ENCODE assay signal across 1 fruit fly cellular context in genomic region chr3L:19179138-19179782, dm6.
TF ChIP-seq lines count a peak whose summit lies in the region.

No protein-coding gene starts in this region.

TF ChIP-seq in whole organism, embryonic, 481 proteins besides CTCF, POLR2A, EP300 and RAD21 (continued from another document):
- TF ChIP-seq twi (tag; optimal IDR thresholded peaks at IDR 0.05; lab: Kevin White, UChicago): peak; percentile 92
- TF ChIP-seq Elba2 (GFP tag; optimal IDR thresholded peaks at IDR 0.05; lab: Kevin White, UChicago): peak; percentile 47
- TF ChIP-seq tll (GFP tag; optimal IDR thresholded peaks at IDR 0.05; lab: Kevin White, UChicago): peak in 1 of 2 experiments; percentile 64
- TF ChIP-seq CG2678 (tag; optimal IDR thresholded peaks at IDR 0.05; lab: Kevin White, UChicago): peak; percentile 4
- peak; percentile 89 for TF ChIP-seq crol (GFP tag; IDR thresholded peaks at IDR 0.05; lab: Robert Waterston, UW)
- TF ChIP-seq hkb (optimal IDR thresholded peaks at IDR 0.05; lab: Kevin White, UChicago): no peak
- TF ChIP-seq hkb (GFP tag; IDR thresholded peaks at IDR 0.05; lab: Robert Waterston, UW): 0 out of 2 replicates have a peak, but pooled peaks have one; percentile 24
- TF ChIP-seq CG11504 (tag; optimal IDR thresholded peaks at IDR 0.05; lab: Kevin White, UChicago): peak; percentile 2
- no peak for TF ChIP-seq bigmax (GFP tag; optimal IDR thresholded peaks at IDR 0.05; lab: Kevin White, UChicago)
- peak; percentile 53 for TF ChIP-seq CG10959 (GFP tag; IDR thresholded peaks at IDR 0.05; lab: Robert Waterston, UW)
- TF ChIP-seq onecut (GFP tag; IDR thresholded peaks at IDR 0.05; lab: Robert Waterston, UW): 0 out of 2 replicates have a peak, but pooled peaks have one; percentile 6
- TF ChIP-seq CG8388 (GFP tag; optimal IDR thresholded peaks at IDR 0.05; lab: Kevin White, UChicago): peak; percentile 29
- no peak for TF ChIP-seq nerfin-2 (GFP tag; IDR thresholded peaks at IDR 0.05; lab: Robert Waterston, UW; ENCODE audit: partially characterized antibody)
- TF ChIP-seq Atf-2 (GFP tag; optimal IDR thresholded peaks at IDR 0.05; lab: Kevin White, UChicago): no peak
- no peak for TF ChIP-seq HLHmδ (GFP tag; optimal IDR thresholded peaks at IDR 0.05; lab: Kevin White, UChicago)
- peak; percentile 45 for TF ChIP-seq phol (tag; optimal IDR thresholded peaks at IDR 0.05; lab: Kevin White, UChicago)
- TF ChIP-seq CG17328 (GFP tag; IDR thresholded peaks at IDR 0.05; lab: Robert Waterston, UW): 0 out of 2 replicates have a peak, but pooled peaks have one; percentile 9
- TF ChIP-seq Ssrp (tag; optimal IDR thresholded peaks at IDR 0.05; lab: Kevin White, UChicago): peak; percentile 13
- TF ChIP-seq nmo (GFP tag; optimal IDR thresholded peaks at IDR 0.05; lab: Kevin White, UChicago): peak; percentile 29
- TF ChIP-seq Opbp (GFP tag; IDR thresholded peaks at IDR 0.05; lab: Robert Waterston, UW; ENCODE audit: partially characterized antibody): no peak
- TF ChIP-seq CG10267 (tag; optimal IDR thresholded peaks at IDR 0.05; lab: Kevin White, UChicago): peak; percentile 61
- no peak for TF ChIP-seq prd (optimal IDR thresholded peaks at IDR 0.05; lab: Kevin White, UChicago)
- TF ChIP-seq prd (GFP tag; IDR thresholded peaks at IDR 0.05; lab: Robert Waterston, UW): peak; percentile 80
- peak; percentile 22; the same call in 1 of the 2 replicates for TF ChIP-seq aop (GFP tag; IDR thresholded peaks at IDR 0.05; lab: Robert Waterston, UW)
- TF ChIP-seq CG17829 (tag; optimal IDR thresholded peaks at IDR 0.05; lab: Kevin White, UChicago): peak; percentile 76
- TF ChIP-seq sens (GFP tag; lab: Kevin White, UChicago): peak; percentile 81
- peak; percentile 24 for TF ChIP-seq D19A (tag; optimal IDR thresholded peaks at IDR 0.05; lab: Kevin White, UChicago)
- peak; percentile 43 for TF ChIP-seq CG33557 (GFP tag; optimal IDR thresholded peaks at IDR 0.05; lab: Kevin White, UChicago)
- no peak for TF ChIP-seq seq (GFP tag; IDR thresholded peaks at IDR 0.05; lab: Robert Waterston, UW)
- peak; percentile 55 for TF ChIP-seq gem (tag; optimal IDR thresholded peaks at IDR 0.05; lab: Kevin White, UChicago)
- TF ChIP-seq Sin3A (optimal IDR thresholded peaks at IDR 0.05; lab: Kevin White, UChicago): no peak
- peak; percentile 1 for TF ChIP-seq trh (GFP tag; optimal IDR thresholded peaks at IDR 0.05; lab: Kevin White, UChicago)
- no peak for TF ChIP-seq esg (GFP tag; conservative IDR thresholded peaks at IDR 0.05; lab: Robert Waterston, UW)
- TF ChIP-seq CG15696 (tag; optimal IDR thresholded peaks at IDR 0.05; lab: Kevin White, UChicago): peak; percentile 92
- TF ChIP-seq Dp (GFP tag; optimal IDR thresholded peaks at IDR 0.05; lab: Kevin White, UChicago): no peak
- no peak for TF ChIP-seq Ets65A (GFP tag; lab: Kevin White, UChicago)
- no peak for TF ChIP-seq CG13894 (tag; optimal IDR thresholded peaks at IDR 0.05; lab: Kevin White, UChicago)
- TF ChIP-seq CG9876 (GFP tag; optimal IDR thresholded peaks at IDR 0.05; lab: Kevin White, UChicago): no peak
- peak; percentile 60 for TF ChIP-seq pros (GFP tag; optimal IDR thresholded peaks at IDR 0.05; lab: Kevin White, UChicago)
- no peak for TF ChIP-seq Eip74EF (GFP tag; optimal IDR thresholded peaks at IDR 0.05; lab: Kevin White, UChicago)
- 0 out of 4 replicates have a peak, but pooled peaks have one; percentile 31 for TF ChIP-seq chinmo (GFP tag; IDR thresholded peaks at IDR 0.05; lab: Robert Waterston, UW; ENCODE audit: partially characterized antibody)
- TF ChIP-seq lola (GFP tag; optimal IDR thresholded peaks at IDR 0.05; lab: Kevin White, UChicago): peak in 1 of 3 experiments; percentile 69
- TF ChIP-seq Nf-YB (GFP tag; optimal IDR thresholded peaks at IDR 0.05; lab: Kevin White, UChicago): no peak
- TF ChIP-seq CG15479 (GFP tag; optimal IDR thresholded peaks at IDR 0.05; lab: Kevin White, UChicago): peak; percentile 44
- TF ChIP-seq stwl (tag; optimal IDR thresholded peaks at IDR 0.05; lab: Kevin White, UChicago): peak; percentile 18
- TF ChIP-seq CG17361 (GFP tag; IDR thresholded peaks at IDR 0.05; lab: Robert Waterston, UW): peak; percentile 35; the same call in 1 of the 3 replicates
- no peak for TF ChIP-seq Ets97D (GFP tag; optimal IDR thresholded peaks at IDR 0.05; lab: Kevin White, UChicago)
- TF ChIP-seq C15 (GFP tag; IDR thresholded peaks at IDR 0.05; lab: Robert Waterston, UW): no peak
- TF ChIP-seq CG9609 (GFP tag; optimal IDR thresholded peaks at IDR 0.05; lab: Kevin White, UChicago): no peak
- TF ChIP-seq D (optimal IDR thresholded peaks at IDR 0.05; lab: Kevin White, UChicago): peak; percentile 94
- TF ChIP-seq D (GFP tag; optimal IDR thresholded peaks at IDR 0.05; lab: Kevin White, UChicago): peak; percentile 24
- peak; percentile 68 for TF ChIP-seq fd102C (GFP tag; optimal IDR thresholded peaks at IDR 0.05; lab: Kevin White, UChicago)
- peak; percentile 1 for TF ChIP-seq CG4820 (GFP tag; optimal IDR thresholded peaks at IDR 0.05; lab: Kevin White, UChicago)
- peak; percentile 93 for TF ChIP-seq zen (tag; optimal IDR thresholded peaks at IDR 0.05; lab: Kevin White, UChicago)
- TF ChIP-seq CG18262 (tag; optimal IDR thresholded peaks at IDR 0.05; lab: Kevin White, UChicago): peak; percentile 66
- TF ChIP-seq CG7839 (tag; optimal IDR thresholded peaks at IDR 0.05; lab: Kevin White, UChicago): peak; percentile 20
- TF ChIP-seq MTF-1 (GFP tag; optimal IDR thresholded peaks at IDR 0.05; lab: Kevin White, UChicago; ENCODE audit: borderline replicate concordance): no peak
- TF ChIP-seq CG43689 (GFP tag; IDR thresholded peaks at IDR 0.05; lab: Robert Waterston, UW): no peak
- TF ChIP-seq Med (GFP tag; lab: Kevin White, UChicago): peak; percentile 42
- TF ChIP-seq CG4404 (GFP tag; IDR thresholded peaks at IDR 0.05; lab: Robert Waterston, UW): peak; percentile 86
- TF ChIP-seq sqz (GFP tag; optimal IDR thresholded peaks at IDR 0.05; lab: Kevin White, UChicago): peak; percentile 5
- TF ChIP-seq CG7271 (tag; optimal IDR thresholded peaks at IDR 0.05; lab: Kevin White, UChicago): peak; percentile 56
- peak; percentile 92 for TF ChIP-seq zf30C (GFP tag; optimal IDR thresholded peaks at IDR 0.05; lab: Kevin White, UChicago)
- TF ChIP-seq ac (GFP tag; optimal IDR thresholded peaks at IDR 0.05; lab: Kevin White, UChicago): peak; percentile 56
- 0 out of 3 replicates have a peak, but pooled peaks have one; percentile 26 for TF ChIP-seq CG2199 (GFP tag; IDR thresholded peaks at IDR 0.05; lab: Robert Waterston, UW)
- TF ChIP-seq fd96Cb (tag; optimal IDR thresholded peaks at IDR 0.05; lab: Kevin White, UChicago): peak; percentile 28
TF ChIP-seq in whole organism, embryonic: peak in this region for 65.
